Worm (Caenorhabditis elegans) whole organism, L4 larva: ENCODE data around the gene lips-5.

ENCODE experiments used
- ZK546.5 ChIP-seq, 2 experiments: sonication (generic microtip); optimal IDR thresholded peaks; 2 replicates each; lab custom pipeline; 2017; ENCODE audit warnings: missing biosample characterization in 2 of 2, missing genetic modification characterization in 2 of 2
- ceh-62 ChIP-seq: sonication (generic microtip); optimal IDR thresholded peaks from 2 replicates; lab custom pipeline; 2017; ENCODE audit warnings: missing biosample characterization, missing genetic modification characterization
- egl-27 ChIP-seq: sonication (generic microtip); optimal IDR thresholded peaks from 3 replicates; lab custom pipeline; 2017; ENCODE audit warnings: missing biosample characterization, missing genetic modification reagents, missing genetic modification characterization
- lin-39 ChIP-seq: fragments of 150-350 bp; optimal IDR thresholded peaks from 2 replicates; lab custom pipeline; 2014; ENCODE audit warnings: missing biosample characterization, missing genetic modification reagents, missing genetic modification characterization
- lsy-2 ChIP-seq, 2 experiments: fragments of 150-350 bp in 1 of 2; sonication (generic microtip) in 1 of 2; optimal IDR thresholded peaks; 2 replicates each; lab custom pipeline; 2014 to 2017; ENCODE audit warnings: missing biosample characterization in 2 of 2, missing genetic modification characterization in 2 of 2

- TF ChIP-seq egl-27 (tag; lab: Kevin White, UChicago) = no peak
- TF ChIP-seq ceh-62 = no peak
- no peak for TF ChIP-seq ZK546.5 (tag; optimal IDR thresholded peaks at IDR 0.05; lab: Kevin White, UChicago)
- no peak for TF ChIP-seq lin-39 (tag; lab: Kevin White, UChicago)
- no peak for TF ChIP-seq lsy-2 (tag; optimal IDR thresholded peaks at IDR 0.05; lab: Kevin White, UChicago)
These were observed 27.5 kb upstream of the lips-5 start, which contains the start of gene dyf-18 for ce11 chrIV:11801078-11801477.
